Fruit fly (Drosophila melanogaster): ENCODE measurements around the gene CG42680.

The CG42680 gene

DNA sequence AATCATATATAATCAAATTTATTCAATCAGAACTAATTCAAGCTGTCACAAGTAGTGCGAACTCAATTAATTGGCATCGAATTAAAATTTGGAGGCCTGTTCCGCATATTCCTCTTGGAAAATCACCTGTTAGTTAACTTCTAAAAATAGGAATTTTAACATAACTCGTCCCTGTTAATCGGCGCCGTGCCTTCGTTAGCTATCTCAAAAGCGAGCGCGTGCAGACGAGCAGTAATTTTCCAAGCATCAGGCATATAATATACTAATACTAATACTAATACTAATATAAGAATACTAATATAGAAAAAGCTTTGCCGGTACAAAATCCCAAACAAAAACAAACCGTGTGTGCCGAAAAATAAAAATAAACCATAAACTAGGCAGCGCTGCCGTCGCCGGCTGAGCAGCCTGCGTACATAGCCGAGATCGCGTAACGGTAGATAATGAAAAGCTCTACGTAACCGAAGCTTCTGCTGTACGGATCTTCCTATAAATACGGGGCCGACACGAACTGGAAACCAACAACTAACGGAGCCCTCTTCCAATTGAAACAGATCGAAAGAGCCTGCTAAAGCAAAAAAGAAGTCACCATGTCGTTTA, 27.8 kb upstream of the CG42680 start (continued):
- TF ChIP-seq sob (GFP tag; IDR thresholded peaks at IDR 0.05) (no peak), sd (tag; optimal IDR thresholded peaks at IDR 0.05) (peak; percentile 89), TFAM (GFP tag; optimal IDR thresholded peaks at IDR 0.05) (no peak), CG17359 (tag; optimal IDR thresholded peaks at IDR 0.05) (no peak), psq (GFP tag; optimal IDR thresholded peaks at IDR 0.05) (no peak), CG9817 (tag; optimal IDR thresholded peaks at IDR 0.05) (no peak), CG11696 (GFP tag; IDR thresholded peaks at IDR 0.05) (no peak), tna (GFP tag; IDR thresholded peaks at IDR 0.05; ENCODE audit: partially characterized antibody) (no peak), CG14441 (GFP tag; IDR thresholded peaks at IDR 0.05) (no peak), CG31224 (GFP tag; IDR thresholded peaks at IDR 0.05) (no peak), Oaz (GFP tag; IDR thresholded peaks at IDR 0.05) (no peak), Hr51 (GFP tag; optimal IDR thresholded peaks at IDR 0.05) (no peak), Xrp1 (GFP tag; IDR thresholded peaks at IDR 0.05) (no peak), CG42726 (GFP tag; IDR thresholded peaks at IDR 0.05; ENCODE audit: partially characterized antibody) (no peak), org-1 (GFP tag; optimal IDR thresholded peaks at IDR 0.05) (no peak), Max (GFP tag; optimal IDR thresholded peaks at IDR 0.05) (no peak), tin (GFP tag; optimal IDR thresholded peaks at IDR 0.05) (no peak), jigr1 (GFP tag; IDR thresholded peaks at IDR 0.05) (no peak), jing (GFP tag; optimal IDR thresholded peaks at IDR 0.05) (no peak), CrebB (tag; optimal IDR thresholded peaks at IDR 0.05) (no peak), CG17829 (tag; optimal IDR thresholded peaks at IDR 0.05) (no peak), trh (GFP tag; optimal IDR thresholded peaks at IDR 0.05) (no peak), CG3726 (GFP tag; IDR thresholded peaks at IDR 0.05) (no peak), CG6689 (GFP tag; IDR thresholded peaks at IDR 0.05) (no peak), gro (GFP tag; optimal IDR thresholded peaks at IDR 0.05) (no peak), CG10274 (GFP tag; optimal IDR thresholded peaks at IDR 0.05) (no peak), Six4 (GFP tag; optimal IDR thresholded peaks at IDR 0.05) (no peak), CG10431 (GFP tag; optimal IDR thresholded peaks at IDR 0.05) (peak; percentile 62), sens-2 (GFP tag; IDR thresholded peaks at IDR 0.05) (no peak), danr (GFP tag; IDR thresholded peaks at IDR 0.05) (no peak), unpg (GFP tag; optimal IDR thresholded peaks at IDR 0.05) (peak; percentile 56), CG15073 (GFP tag; optimal IDR thresholded peaks at IDR 0.05) (no peak), h (optimal IDR thresholded peaks at IDR 0.05) (no peak), odd (GFP tag; optimal IDR thresholded peaks at IDR 0.05) (peak; percentile 46), CG12299 (tag; optimal IDR thresholded peaks at IDR 0.05) (peak; percentile 21), NFAT (GFP tag; IDR thresholded peaks at IDR 0.05) (peak; percentile 61; the same call in 1 of the 2 replicates), NfI (GFP tag; optimal IDR thresholded peaks at IDR 0.05) (no peak), Drgx (GFP tag; IDR thresholded peaks at IDR 0.05) (no peak), CG1233 (GFP tag; optimal IDR thresholded peaks at IDR 0.05) (no peak), en (GFP tag; optimal IDR thresholded peaks at IDR 0.05) (no peak), CG6765 (GFP tag; optimal IDR thresholded peaks at IDR 0.05) (peak; percentile 43), tio (GFP tag; optimal IDR thresholded peaks at IDR 0.05) (no peak), CG10147 (GFP tag; optimal IDR thresholded peaks at IDR 0.05) (no peak), yki (optimal IDR thresholded peaks at IDR 0.05) (no peak), CG6175 (GFP tag; IDR thresholded peaks at IDR 0.05) (no peak), CG18262 (tag; optimal IDR thresholded peaks at IDR 0.05) (no peak), Doc3 (GFP tag; IDR thresholded peaks at IDR 0.05; ENCODE audit: partially characterized antibody) (no peak), CG15601 (tag; optimal IDR thresholded peaks at IDR 0.05) (no peak), Dll (GFP tag; IDR thresholded peaks at IDR 0.05; ENCODE audit: partially characterized antibody) (no peak), Deaf1 (tag; optimal IDR thresholded peaks at IDR 0.05) (peak; percentile 67), vvl (GFP tag; IDR thresholded peaks at IDR 0.05) (no peak), sima (GFP tag; optimal IDR thresholded peaks at IDR 0.05) (no peak)
